Worm (Caenorhabditis elegans): ENCODE measurements around the gene map-1.

map-1 gene

ce11 chrIV:3686765-3687164 is at the start of gene map-1:
TSS of gene map-1 (minus strand) at chrIV:3686865.
- no peak for TF ChIP-seq ham-2 (GFP tag; optimal IDR thresholded peaks at IDR 0.05)
- no peak for TF ChIP-seq M03D4.4 (tag; optimal IDR thresholded peaks at IDR 0.05)
- no peak for TF ChIP-seq cnd-1 (tag; optimal IDR thresholded peaks at IDR 0.05)
- TF ChIP-seq lin-32 (GFP tag; optimal IDR thresholded peaks at IDR 0.05): no peak
- TF ChIP-seq unc-120 (tag; optimal IDR thresholded peaks at IDR 0.05; ENCODE audit: poor library complexity, severe bottlenecking): no peak
- TF ChIP-seq sem-2 (GFP tag; optimal IDR thresholded peaks at IDR 0.05): no peak
- TF ChIP-seq snpc-4 (tag; optimal IDR thresholded peaks at IDR 0.05): no peak
- no peak for TF ChIP-seq mab-5 (tag; optimal IDR thresholded peaks at IDR 0.05)
- TF ChIP-seq unc-62 (GFP tag; optimal IDR thresholded peaks at IDR 0.05): no peak
- no peak for TF ChIP-seq blmp-1 (tag; optimal IDR thresholded peaks at IDR 0.05)
- no peak for TF ChIP-seq pha-4 (tag; optimal IDR thresholded peaks at IDR 0.05)
- no peak for TF ChIP-seq ceh-83 (GFP tag; optimal IDR thresholded peaks at IDR 0.05)
- no peak for TF ChIP-seq ztf-11 (tag; optimal IDR thresholded peaks at IDR 0.05)
- TF ChIP-seq nhr-237 (tag; optimal IDR thresholded peaks at IDR 0.05): no peak

ce11 chrIV:3736244-3736643 is 49.6 kb upstream of the map-1 start:
- TF ChIP-seq nhr-12 (tag; optimal IDR thresholded peaks at IDR 0.05) (no peak), cnd-1 (tag; optimal IDR thresholded peaks at IDR 0.05) (no peak), zip-8 (tag; optimal IDR thresholded peaks at IDR 0.05) (no peak), nhr-237 (tag; optimal IDR thresholded peaks at IDR 0.05) (no peak), flh-1 (GFP tag; optimal IDR thresholded peaks at IDR 0.05) (no peak), nhr-2 (tag; optimal IDR thresholded peaks at IDR 0.05) (no peak), pha-4 (tag; optimal IDR thresholded peaks at IDR 0.05) (no peak)

ce11 chrIV:3733287-3733686 is 46.6 kb upstream of the map-1 start:
- TF ChIP-seq nhr-2 (tag; optimal IDR thresholded peaks at IDR 0.05) (no peak), lin-32 (GFP tag; optimal IDR thresholded peaks at IDR 0.05) (no peak), zip-8 (tag; optimal IDR thresholded peaks at IDR 0.05) (peak; percentile 96)

- no peak for TF ChIP-seq nhr-28 (tag; optimal IDR thresholded peaks at IDR 0.05)
- TF ChIP-seq unc-39 (tag; optimal IDR thresholded peaks at IDR 0.05): no peak
Observed at ce11 chrIV:3731430-3731829, 44.8 kb upstream of the map-1 start.

ce11 chrIV:3725845-3726244 is 39.2 kb upstream of the map-1 start, which contains the start of gene smgl-2:
TSS of gene smgl-2 (plus strand) at chrIV:3726164.
- TF ChIP-seq ceh-39 (tag; optimal IDR thresholded peaks at IDR 0.05) (no peak), pha-4 (tag; optimal IDR thresholded peaks at IDR 0.05) (peak; percentile 23), blmp-1 (tag; optimal IDR thresholded peaks at IDR 0.05) (no peak), lsy-2 (tag; optimal IDR thresholded peaks at IDR 0.05) (peak; percentile 71), nhr-76 (tag; optimal IDR thresholded peaks at IDR 0.05) (no peak), ztf-11 (tag; optimal IDR thresholded peaks at IDR 0.05) (no peak), mep-1 (tag; optimal IDR thresholded peaks at IDR 0.05) (peak; percentile 81), ces-1 (GFP tag; optimal IDR thresholded peaks at IDR 0.05) (peak; percentile 62), nhr-2 (tag; optimal IDR thresholded peaks at IDR 0.05) (peak; percentile 11), lin-13 (tag; optimal IDR thresholded peaks at IDR 0.05) (peak; percentile 28), lin-32 (GFP tag; optimal IDR thresholded peaks at IDR 0.05) (no peak), nhr-237 (tag; optimal IDR thresholded peaks at IDR 0.05) (peak; percentile 44), elt-3 (tag; optimal IDR thresholded peaks at IDR 0.05) (no peak), mls-2 (tag; optimal IDR thresholded peaks at IDR 0.05) (no peak)

ce11 chrIV:3725361-3725760 is 38.7 kb upstream of the map-1 start, which contains the start of gene Y37E11AM.2:
TSS of gene Y37E11AM.2 (minus strand) at chrIV:3725461.
- TF ChIP-seq sem-2 (GFP tag; optimal IDR thresholded peaks at IDR 0.05) (no peak), nhr-28 (tag; optimal IDR thresholded peaks at IDR 0.05) (no peak), nhr-237 (tag; optimal IDR thresholded peaks at IDR 0.05) (no peak), lsy-2 (tag; optimal IDR thresholded peaks at IDR 0.05) (no peak), mab-5 (tag; optimal IDR thresholded peaks at IDR 0.05) (no peak), unc-39 (tag; optimal IDR thresholded peaks at IDR 0.05) (no peak), nhr-2 (tag; optimal IDR thresholded peaks at IDR 0.05) (no peak), ham-2 (GFP tag; optimal IDR thresholded peaks at IDR 0.05) (no peak), elt-3 (tag; optimal IDR thresholded peaks at IDR 0.05) (no peak), nhr-76 (tag; optimal IDR thresholded peaks at IDR 0.05) (no peak), lin-13 (tag; optimal IDR thresholded peaks at IDR 0.05) (no peak), sptf-1 (tag; optimal IDR thresholded peaks at IDR 0.05) (no peak), flh-1 (GFP tag; optimal IDR thresholded peaks at IDR 0.05) (no peak)
